Fruit fly (Drosophila melanogaster): ENCODE data around the gene CG32548.

- TF ChIP-seq CG4496 (GFP tag; IDR thresholded peaks at IDR 0.05) (no peak), fd96Ca (GFP tag; IDR thresholded peaks at IDR 0.05) (no peak)
Observed at dm6 chrX:18438568-18438967, 1.8 kb downstream of the CG32548 start, which contains the start of gene CG32551.
